Fruit fly (Drosophila melanogaster): Measurements from ENCODE around the gene CG32024.

Gene CG32024

DNA sequence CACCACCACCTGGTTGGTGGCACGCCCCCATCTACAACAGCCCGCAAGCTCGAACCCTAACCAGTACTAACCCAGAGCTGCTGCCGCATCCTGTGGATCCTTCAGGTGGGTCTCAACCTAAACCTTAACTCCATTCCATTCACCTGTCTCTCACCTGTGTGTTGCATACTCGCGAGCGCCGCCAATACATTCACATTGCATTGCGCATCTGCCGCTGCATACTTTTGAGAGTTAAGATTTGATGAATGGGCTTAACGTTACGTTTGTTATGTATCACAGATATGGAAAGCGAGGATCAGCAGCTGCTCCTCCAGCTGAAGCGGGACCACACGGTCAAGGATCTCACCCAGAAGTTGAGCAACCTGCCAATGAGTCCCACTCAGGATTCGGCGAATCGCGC is 20.2 kb upstream of the CG32024 start:
- TF ChIP-seq CG17801 (GFP tag; optimal IDR thresholded peaks at IDR 0.05; ENCODE audit: partially characterized antibody), result no peak

dm6 chr3L:8787701-8788100 is 19.7 kb upstream of the CG32024 start:
- TF ChIP-seq CG17801 (GFP tag; optimal IDR thresholded peaks at IDR 0.05; ENCODE audit: partially characterized antibody), result no peak

dm6 chr3L:8788445-8788844 is 19.0 kb upstream of the CG32024 start, which contains the start of gene Acbp5:
Gene Acbp5 (minus strand): TSS chr3L:8788545.
- no peak for TF ChIP-seq CG17801 (GFP tag; optimal IDR thresholded peaks at IDR 0.05; ENCODE audit: partially characterized antibody)

dm6 chr3L:8798129-8798528 is 9.3 kb upstream of the CG32024 start:
- no peak for TF ChIP-seq CG17801 (GFP tag; optimal IDR thresholded peaks at IDR 0.05; ENCODE audit: partially characterized antibody)

dm6 chr3L:8798539-8798938 is 8.9 kb upstream of the CG32024 start:
- TF ChIP-seq CG17801 (GFP tag; optimal IDR thresholded peaks at IDR 0.05; ENCODE audit: partially characterized antibody), result no peak

dm6 chr3L:8800432-8800831 is 7.0 kb upstream of the CG32024 start, which contains the start of gene CG13310:
Gene CG13310 (minus strand): TSS chr3L:8800532.
- no peak for TF ChIP-seq CG17801 (GFP tag; optimal IDR thresholded peaks at IDR 0.05; ENCODE audit: partially characterized antibody)

- no peak for TF ChIP-seq CG17801 (GFP tag; optimal IDR thresholded peaks at IDR 0.05; ENCODE audit: partially characterized antibody)
Observed at dm6 chr3L:8802064-8802463, 5.3 kb upstream of the CG32024 start, which contains the start of the genes CG13311 and CG34426. Gene CG13311 (minus strand): TSS chr3L:8802164. Gene CG34426 (plus strand): TSS chr3L:8802463.

- no peak for TF ChIP-seq CG17801 (GFP tag; optimal IDR thresholded peaks at IDR 0.05; ENCODE audit: partially characterized antibody)
Observed at dm6 chr3L:8804082-8804814, 3.2 kb upstream of the CG32024 start, which contains the start of the genes CG32023 and CG34427. Gene CG32023 (minus strand): TSS chr3L:8804182. Gene CG34427 (plus strand): TSS chr3L:8804764.

DNA sequence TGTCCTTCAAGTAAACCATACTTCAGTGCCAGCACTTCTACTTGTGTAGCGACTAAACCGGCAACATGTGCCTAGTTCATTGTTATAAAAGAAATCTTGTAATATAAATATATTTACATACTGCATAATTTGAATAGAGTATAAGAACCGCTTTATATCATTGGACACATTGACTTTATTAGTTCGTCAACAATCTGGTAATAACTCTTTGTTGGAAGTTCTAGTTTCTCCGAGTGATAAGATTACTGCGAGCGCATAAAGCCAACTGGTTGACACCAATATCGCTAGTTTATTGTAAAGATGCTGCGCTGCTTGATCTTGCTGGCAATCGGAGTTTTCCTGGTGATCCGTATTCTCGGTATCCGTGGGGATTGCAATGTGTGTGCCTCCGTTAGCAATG is 843 bp downstream of the CG32024 start, which contains the start of gene CG13308:
CG13308 (plus strand) TSS at position 301 of the 400 bp plus-strand sequence.
- TF ChIP-seq CG17801 (GFP tag; optimal IDR thresholded peaks at IDR 0.05; ENCODE audit: partially characterized antibody), result no peak

dm6 chr3L:8810095-8810494 is 2.7 kb downstream of the CG32024 start, which contains the start of gene CG13309:
Gene CG13309 (plus strand): TSS chr3L:8810395.
- no peak for TF ChIP-seq CG17801 (GFP tag; optimal IDR thresholded peaks at IDR 0.05; ENCODE audit: partially characterized antibody)

- TF ChIP-seq CG17801 (GFP tag; optimal IDR thresholded peaks at IDR 0.05; ENCODE audit: partially characterized antibody), result no peak
Observed at dm6 chr3L:8813484-8813883, 6.1 kb downstream of the CG32024 start.

dm6 chr3L:8819441-8819840 is 12.0 kb downstream of the CG32024 start:
- no peak for TF ChIP-seq CG17801 (GFP tag; optimal IDR thresholded peaks at IDR 0.05; ENCODE audit: partially characterized antibody)

dm6 chr3L:8821708-8822660 is 14.6 kb downstream of the CG32024 start:
- no peak for TF ChIP-seq CG17801 (GFP tag; optimal IDR thresholded peaks at IDR 0.05; ENCODE audit: partially characterized antibody)

DNA sequence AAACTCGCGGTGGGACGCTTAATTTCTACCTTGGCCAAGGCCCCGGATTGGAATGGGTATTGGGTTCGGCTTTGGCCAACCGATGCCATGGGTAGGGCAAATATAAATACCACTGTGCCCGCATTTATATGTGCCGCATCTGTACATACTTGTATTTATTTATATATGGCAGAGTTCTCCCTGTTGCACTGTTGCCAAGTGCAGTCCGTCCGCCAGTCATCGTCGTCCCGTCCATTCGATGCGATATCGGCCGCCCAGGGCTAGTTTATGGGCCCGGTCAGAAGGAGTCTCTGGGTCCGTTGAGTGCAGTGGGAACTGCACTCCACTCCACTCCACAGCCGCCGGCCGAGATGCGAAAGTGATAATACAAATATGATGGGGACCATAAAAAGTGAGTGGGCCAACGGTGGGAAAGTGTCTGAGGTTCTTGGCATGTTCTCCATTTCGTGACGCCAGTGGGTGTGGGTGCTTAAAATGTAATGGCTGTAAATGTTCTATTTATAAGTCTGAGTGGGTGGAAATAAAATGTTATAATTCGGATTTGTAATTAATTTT is 15.6 kb downstream of the CG32024 start:
- no peak for TF ChIP-seq CG17801 (GFP tag; optimal IDR thresholded peaks at IDR 0.05; ENCODE audit: partially characterized antibody)
